Fruit fly (Drosophila melanogaster) whole organism, embryonic: ENCODE results near the gene cv-c.

Experiments used
- Atf-2 ChIP-seq: fragments of 200-800 bp; sonication (Bioruptor generic); optimal IDR thresholded peaks from 2 replicates; lab custom pipeline; 2016; ENCODE audit warnings: missing biosample characterization, missing genetic modification characterization
- CG10654 ChIP-seq: fragments of 200-800 bp; sonication (Bioruptor generic); optimal IDR thresholded peaks from 2 replicates; lab custom pipeline; 2016; ENCODE audit warnings: missing biosample characterization, missing genetic modification characterization
- CG11085 ChIP-seq: fragments of 200-800 bp; sonication (Bioruptor generic); IDR thresholded peaks from 2 replicates; pipeline ENCODE4 v1.3.6; 2022; ENCODE audit warnings: missing biosample characterization, missing genetic modification characterization
- CG11247 ChIP-seq: fragments of 200-800 bp; sonication (Bioruptor generic); IDR thresholded peaks from 2 replicates; pipeline ENCODE4 v1.3.6; 2022; ENCODE audit warnings: missing biosample characterization, missing genetic modification characterization
- CG12659 ChIP-seq: fragments of 200-800 bp; sonication (Bioruptor generic); optimal IDR thresholded peaks from 3 replicates; lab custom pipeline; 2017; ENCODE audit warnings: mild to moderate bottlenecking, missing biosample characterization, missing genetic modification reagents, missing genetic modification characterization
- CG13424 ChIP-seq: fragments of 200-800 bp; sonication (Bioruptor generic); optimal IDR thresholded peaks from 2 replicates; lab custom pipeline; 2019; ENCODE audit warnings: missing biosample characterization, mild to moderate bottlenecking, missing genetic modification characterization, moderate library complexity
- CG14710 ChIP-seq: fragments of 200-800 bp; sonication (Bioruptor generic); optimal IDR thresholded peaks from 3 replicates; lab custom pipeline; 2019; ENCODE audit warnings: missing biosample characterization, mild to moderate bottlenecking, missing genetic modification characterization, moderate library complexity
- CG15269 ChIP-seq: fragments of 200-800 bp; sonication (Bioruptor generic); optimal IDR thresholded peaks from 2 replicates; lab custom pipeline; 2018; ENCODE audit warnings: missing biosample characterization, mild to moderate bottlenecking, missing genetic modification characterization, moderate library complexity
- CG1603 ChIP-seq: fragments of 200-800 bp; sonication (Bioruptor generic); optimal IDR thresholded peaks from 2 replicates; lab custom pipeline; 2019; ENCODE audit warnings: missing biosample characterization, mild to moderate bottlenecking, missing genetic modification characterization, moderate library complexity
- CG17568 ChIP-seq: fragments of 200-800 bp; sonication (Bioruptor generic); optimal IDR thresholded peaks from 2 replicates; lab custom pipeline; 2018; ENCODE audit warnings: missing biosample characterization, mild to moderate bottlenecking, missing genetic modification characterization, moderate library complexity
- CG17829 ChIP-seq: fragments of 200-800 bp; optimal IDR thresholded peaks from 2 replicates; lab custom pipeline; 2019; ENCODE audit warnings: missing biosample characterization, mild to moderate bottlenecking, missing genetic modification characterization, moderate library complexity
- CG18011 ChIP-seq: fragments of 200-800 bp; sonication (Bioruptor generic); optimal IDR thresholded peaks from 2 replicates; lab custom pipeline; 2017; ENCODE audit warnings: missing biosample characterization, missing genetic modification characterization, mild to moderate bottlenecking, moderate library complexity, missing genotype
- CG2116 ChIP-seq: fragments of 200-800 bp; sonication (Bioruptor generic); optimal IDR thresholded peaks from 3 replicates; lab custom pipeline; 2018; ENCODE audit warnings: missing biosample characterization, mild to moderate bottlenecking, missing genetic modification characterization
- CG31224 ChIP-seq: fragments of 200-800 bp; sonication (Bioruptor generic); IDR thresholded peaks from 2 replicates; pipeline ENCODE4 v1.3.6; 2022; ENCODE audit warnings: missing biosample characterization, missing genetic modification characterization
- CG31441 ChIP-seq: fragments of 200-800 bp; sonication (Bioruptor generic); IDR thresholded peaks from 2 replicates; pipeline ENCODE4 v1.3.6; 2022; ENCODE audit warnings: missing biosample characterization, missing genetic modification characterization
- CG3281 ChIP-seq: fragments of 200-800 bp; sonication (Bioruptor generic); optimal IDR thresholded peaks from 3 replicates; lab custom pipeline; 2017; ENCODE audit warnings: missing biosample characterization, mild to moderate bottlenecking, missing genetic modification characterization
- CG5953 ChIP-seq: fragments of 200-800 bp; sonication (Bioruptor generic); IDR thresholded peaks from 2 replicates; pipeline ENCODE4 v1.3.6; 2022; ENCODE audit warnings: missing biosample characterization, missing genetic modification characterization
- CG6683 ChIP-seq: fragments of 200-800 bp; sonication (Bioruptor generic); optimal IDR thresholded peaks from 2 replicates; lab custom pipeline; 2017; ENCODE audit warnings: missing biosample characterization, mild to moderate bottlenecking, missing genetic modification characterization, missing genetic modification reagents
- CG8290 ChIP-seq, 3 experiments: fragments of 200-800 bp; sonication (Bioruptor generic); optimal IDR thresholded peaks; 2 replicates each; lab custom pipeline; 2016 to 2019; ENCODE audit warnings: missing biosample characterization in 3 of 3, missing genetic modification characterization in 3 of 3, mild to moderate bottlenecking in 2 of 3, moderate library complexity in 1 of 3
- CG9932 ChIP-seq: fragments of 200-800 bp; sonication (Bioruptor generic); IDR thresholded peaks from 2 replicates; pipeline ENCODE4 v1.3.6; 2022; ENCODE audit warnings: missing biosample characterization, missing genetic modification characterization
- D ChIP-seq, 2 experiments: fragments of 200-800 bp in 1 of 2; fragments of >200 bp in 1 of 2; sonication (Bioruptor generic) in 1 of 2; optimal IDR thresholded peaks; 2 replicates in 1 of 2; 3 replicates in 1 of 2; lab custom pipeline; 2017; ENCODE audit warnings: mild to moderate bottlenecking in 1 of 2, missing biosample characterization in 1 of 2, missing genetic modification characterization in 1 of 2, missing genetic modification reagents in 1 of 2
- Deaf1 ChIP-seq: fragments of 200-800 bp; optimal IDR thresholded peaks from 3 replicates; lab custom pipeline; 2019; ENCODE audit warnings: missing biosample characterization, mild to moderate bottlenecking, missing genetic modification characterization, moderate library complexity
- Ets65A ChIP-seq: fragments of 200-800 bp; sonication (Bioruptor generic); peaks from one replicate; lab custom pipeline; 2016; ENCODE audit warnings: missing biosample characterization, missing genetic modification characterization
- Fer2 ChIP-seq: fragments of 200-800 bp; sonication (Bioruptor generic); optimal IDR thresholded peaks from 2 replicates; lab custom pipeline; 2018; ENCODE audit warnings: missing biosample characterization, mild to moderate bottlenecking, missing genetic modification characterization, moderate library complexity
- Hr3 ChIP-seq: fragments of 200-800 bp; sonication (Bioruptor generic); optimal IDR thresholded peaks from 3 replicates; lab custom pipeline; 2016; ENCODE audit warnings: missing biosample characterization, missing genetic modification characterization
- Hr39 ChIP-seq: fragments of >200 bp; optimal IDR thresholded peaks from 2 replicates; lab custom pipeline; 2017
- Lhr ChIP-seq: fragments of 200-800 bp; sonication (Bioruptor generic); optimal IDR thresholded peaks from 3 replicates; lab custom pipeline; 2017; ENCODE audit warnings: mild to moderate bottlenecking, missing biosample characterization, missing genetic modification reagents, missing genetic modification characterization
- Lim3 ChIP-seq: fragments of 200-800 bp; sonication (Bioruptor generic); IDR thresholded peaks from 2 replicates; pipeline ENCODE4 v1.3.6; 2022; ENCODE audit warnings: missing biosample characterization, missing genetic modification characterization
- MESR4 ChIP-seq: fragments of 200-800 bp; sonication (Bioruptor generic); optimal IDR thresholded peaks from 2 replicates; lab custom pipeline; 2018; ENCODE audit warnings: missing biosample characterization, mild to moderate bottlenecking, missing genetic modification characterization, moderate library complexity
- NC2α ChIP-seq: fragments of 200-800 bp; sonication (Bioruptor generic); optimal IDR thresholded peaks from 2 replicates; lab custom pipeline; 2016; ENCODE audit warnings: missing biosample characterization, missing genetic modification characterization
- NfI ChIP-seq: fragments of 200-800 bp; sonication (Bioruptor generic); optimal IDR thresholded peaks from 3 replicates; lab custom pipeline; 2018; ENCODE audit warnings: missing biosample characterization, mild to moderate bottlenecking, missing genetic modification characterization, moderate library complexity
- Sox100B ChIP-seq: fragments of 200-800 bp; sonication (Bioruptor generic); optimal IDR thresholded peaks from 3 replicates; lab custom pipeline; 2018; ENCODE audit warnings: missing biosample characterization, mild to moderate bottlenecking, missing genetic modification characterization
- al ChIP-seq: fragments of 200-800 bp; sonication (Bioruptor generic); IDR thresholded peaks from 2 replicates; pipeline ENCODE4 v1.3.6; 2022; ENCODE audit warnings: missing biosample characterization, missing genetic modification characterization
- ci ChIP-seq: fragments of 200-800 bp; sonication (Bioruptor generic); IDR thresholded peaks from 3 replicates; pipeline ENCODE4 v1.3.6; 2022; ENCODE audit warnings: missing biosample characterization, missing genetic modification characterization
- da ChIP-seq: fragments of 200-800 bp; sonication (Bioruptor generic); optimal IDR thresholded peaks from 2 replicates; lab custom pipeline; 2016; ENCODE audit warnings: missing biosample characterization, missing genetic modification characterization
- dati ChIP-seq: fragments of 200-800 bp; sonication (Bioruptor generic); IDR thresholded peaks from 2 replicates; pipeline ENCODE4 v1.3.6; 2022; ENCODE audit warnings: missing biosample characterization, missing genetic modification characterization
- dimm ChIP-seq: fragments of 200-800 bp; sonication (Bioruptor generic); IDR thresholded peaks from 2 replicates; pipeline ENCODE4 v1.3.6; 2022; ENCODE audit warnings: missing biosample characterization, missing genetic modification characterization
- dysf ChIP-seq: fragments of 200-800 bp; sonication (Bioruptor generic); IDR thresholded peaks from 3 replicates; pipeline ENCODE4 v1.3.6; 2022; ENCODE audit warnings: missing biosample characterization, missing genetic modification characterization
- emc ChIP-seq: fragments of 200-800 bp; sonication (Bioruptor generic); optimal IDR thresholded peaks from 2 replicates; lab custom pipeline; 2016; ENCODE audit warnings: missing biosample characterization, missing genetic modification characterization
- ftz-f1 ChIP-seq: fragments of 200-800 bp; sonication (Bioruptor generic); optimal IDR thresholded peaks from 2 replicates; lab custom pipeline; 2016; ENCODE audit warnings: missing biosample characterization, missing genetic modification characterization
- gcm2 ChIP-seq: fragments of 200-800 bp; sonication (Bioruptor generic); optimal IDR thresholded peaks from 2 replicates; lab custom pipeline; 2016; ENCODE audit warnings: missing biosample characterization, missing genetic modification characterization
- hbn ChIP-seq: fragments of 200-800 bp; sonication (Bioruptor generic); IDR thresholded peaks from 2 replicates; pipeline ENCODE4 v1.3.6; 2022; ENCODE audit warnings: missing biosample characterization, missing genetic modification characterization; ENCODE audit not compliant: partially characterized antibody
- kni ChIP-seq: fragments of 200-800 bp; sonication (Bioruptor generic); optimal IDR thresholded peaks from 3 replicates; lab custom pipeline; 2017; ENCODE audit warnings: mild to moderate bottlenecking, missing biosample characterization, missing genetic modification reagents, missing genetic modification characterization
- lilli ChIP-seq: fragments of 200-800 bp; sonication (Bioruptor generic); optimal IDR thresholded peaks from 3 replicates; lab custom pipeline; 2016; ENCODE audit warnings: missing biosample characterization, missing genetic modification characterization
- mld ChIP-seq: fragments of 200-800 bp; sonication (Bioruptor generic); IDR thresholded peaks from 3 replicates; pipeline ENCODE4 v1.3.6; 2022; ENCODE audit warnings: missing biosample characterization, missing genetic modification characterization; ENCODE audit not compliant: partially characterized antibody
- pnt ChIP-seq: fragments of 200-800 bp; sonication (Bioruptor generic); optimal IDR thresholded peaks from 3 replicates; lab custom pipeline; 2016; ENCODE audit warnings: missing biosample characterization, missing genetic modification characterization
- pum ChIP-seq: fragments of 200-800 bp; sonication (Bioruptor generic); optimal IDR thresholded peaks from 2 replicates; lab custom pipeline; 2016; ENCODE audit warnings: missing biosample characterization, missing genetic modification characterization
- slou ChIP-seq: fragments of 200-800 bp; sonication (Bioruptor generic); optimal IDR thresholded peaks from 3 replicates; lab custom pipeline; 2016; ENCODE audit warnings: missing biosample characterization, missing genetic modification characterization
- sr ChIP-seq: fragments of 200-800 bp; sonication (Bioruptor generic); IDR thresholded peaks from 3 replicates; pipeline ENCODE4 v1.3.6; 2022; ENCODE audit warnings: missing biosample characterization, missing genetic modification characterization
- wek ChIP-seq: fragments of 200-800 bp; sonication (Bioruptor generic); optimal IDR thresholded peaks from 3 replicates; lab custom pipeline; 2018; ENCODE audit warnings: missing biosample characterization, mild to moderate bottlenecking, missing genetic modification characterization, moderate library complexity

cv-c gene

dm6 chr3R:14479623-14480194 lies 1.8 kb downstream of the cv-c start (continued):
- TF ChIP-seq CG1603 = peak; percentile 12
- peak; percentile 6 for TF ChIP-seq Sox100B (GFP tag; lab: Kevin White, UChicago)
- TF ChIP-seq dati (GFP tag; lab: Robert Waterston, UW) = no peak
- TF ChIP-seq Deaf1 = no peak
- TF ChIP-seq CG31441 (GFP tag; lab: Robert Waterston, UW) = no peak
- TF ChIP-seq Atf-2 (GFP tag; lab: Kevin White, UChicago) = no peak
- TF ChIP-seq CG11085 = no peak
- TF ChIP-seq CG5953 (GFP tag; lab: Robert Waterston, UW) = no peak
- peak; percentile 55 for TF ChIP-seq wek (GFP tag; lab: Kevin White, UChicago)
- TF ChIP-seq Hr3 (GFP tag; lab: Kevin White, UChicago) = no peak
- no peak for TF ChIP-seq MESR4 (GFP tag; lab: Kevin White, UChicago)
- no peak for TF ChIP-seq Lhr (GFP tag; lab: Kevin White, UChicago)
- no peak for TF ChIP-seq slou
- peak; percentile 26 for TF ChIP-seq Fer2 (tag; lab: Kevin White, UChicago)
- no peak for TF ChIP-seq gcm2
- TF ChIP-seq CG6683 (GFP tag; lab: Kevin White, UChicago) = peak; percentile 11
- TF ChIP-seq CG15269 (tag; lab: Kevin White, UChicago) = peak; percentile 29
- TF ChIP-seq CG10654 (GFP tag; lab: Kevin White, UChicago) = no peak
- TF ChIP-seq CG31224 = no peak
- TF ChIP-seq NC2α (GFP tag; lab: Kevin White, UChicago) = no peak
- TF ChIP-seq emc (GFP tag; lab: Kevin White, UChicago) = no peak
- no peak for TF ChIP-seq dimm (GFP tag; lab: Robert Waterston, UW)
- no peak for TF ChIP-seq da (GFP tag; lab: Kevin White, UChicago)
- TF ChIP-seq CG2116 = no peak
- 0 out of 3 replicates have a peak, but pooled peaks have one; percentile 15 for TF ChIP-seq ci (GFP tag; lab: Robert Waterston, UW)
- no peak for TF ChIP-seq dysf (GFP tag; lab: Robert Waterston, UW)
- no peak for TF ChIP-seq al
- no peak for TF ChIP-seq sr (GFP tag; lab: Robert Waterston, UW)
- TF ChIP-seq CG12659 (GFP tag; lab: Kevin White, UChicago) = peak; percentile 29
- no peak for TF ChIP-seq CG9932 (GFP tag; lab: Robert Waterston, UW)
- TF ChIP-seq CG3281 = peak; percentile 52
- no peak for TF ChIP-seq CG11247 (GFP tag; lab: Robert Waterston, UW)
- TF ChIP-seq Ets65A (GFP tag; lab: Kevin White, UChicago) = no peak
- no peak for TF ChIP-seq ftz-f1 (GFP tag; lab: Kevin White, UChicago)
- TF ChIP-seq CG17829 (tag; lab: Kevin White, UChicago) = no peak
- no peak for TF ChIP-seq lilli (GFP tag; lab: Kevin White, UChicago)
- TF ChIP-seq Lim3 (GFP tag; lab: Robert Waterston, UW) = no peak
- TF ChIP-seq Hr39 (lab: Kevin White, UChicago) = no peak
- TF ChIP-seq CG18011 (GFP tag; lab: Kevin White, UChicago) = no peak
- TF ChIP-seq pnt (GFP tag; lab: Kevin White, UChicago) = no peak
- TF ChIP-seq kni = peak; percentile 4
- no peak for TF ChIP-seq CG8290 (GFP tag; optimal IDR thresholded peaks at IDR 0.05; lab: Kevin White, UChicago)
- TF ChIP-seq CG8290 (tag; optimal IDR thresholded peaks at IDR 0.05; lab: Kevin White, UChicago) = peak in 1 of 2 experiments; percentile 73
- TF ChIP-seq pum = no peak
- no peak for TF ChIP-seq NfI (GFP tag; lab: Kevin White, UChicago)
- no peak for TF ChIP-seq mld
- TF ChIP-seq CG14710 (tag; lab: Kevin White, UChicago) = no peak
- peak; percentile 52 for TF ChIP-seq CG17568 (GFP tag; lab: Kevin White, UChicago)
- TF ChIP-seq hbn (GFP tag; lab: Robert Waterston, UW) = no peak
- no peak for TF ChIP-seq D (optimal IDR thresholded peaks at IDR 0.05; lab: Kevin White, UChicago)
- no peak for TF ChIP-seq D (GFP tag; optimal IDR thresholded peaks at IDR 0.05; lab: Kevin White, UChicago)
- TF ChIP-seq CG13424 = no peak
